Worm (Caenorhabditis elegans): ENCODE data around the gene F09F7.5.

DNA sequence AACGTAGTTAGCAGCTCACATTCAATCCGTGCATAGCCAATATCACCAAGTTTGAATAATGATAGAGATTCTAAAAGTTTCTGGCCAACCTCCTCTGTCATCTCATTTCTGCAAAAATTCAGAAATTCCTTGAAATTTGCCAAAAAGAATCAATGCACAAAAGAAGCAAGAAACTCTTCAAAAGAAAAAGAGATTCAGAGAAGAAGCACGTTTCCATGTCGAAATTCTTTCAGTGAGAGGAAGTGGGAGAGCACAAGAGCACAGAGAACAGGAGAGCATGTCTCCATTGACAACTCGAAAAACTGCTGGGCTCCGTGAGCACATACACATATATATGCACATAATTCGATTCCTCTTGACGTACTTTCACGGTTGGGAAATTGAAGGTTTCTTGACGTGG is 29.4 kb upstream of the F09F7.5 start, which contains the start of gene nekl-4:
- no peak for TF ChIP-seq klf-2 (GFP tag; conservative IDR thresholded peaks at IDR 0.05)
- TF ChIP-seq cog-1 (tag; optimal IDR thresholded peaks at IDR 0.05) = no peak
- no peak for TF ChIP-seq T22C8.4 (GFP tag; IDR thresholded peaks at IDR 0.05)
- no peak for TF ChIP-seq ref-1 (GFP tag; conservative IDR thresholded peaks at IDR 0.05)
- TF ChIP-seq tab-1 (GFP tag; IDR thresholded peaks at IDR 0.05) = no peak
- TF ChIP-seq flt-1 (GFP tag; IDR thresholded peaks at IDR 0.05) = no peak
- TF ChIP-seq ztf-29 (GFP tag; IDR thresholded peaks at IDR 0.05) = no peak

All from whole organism, midembryonic.